Worm (Caenorhabditis elegans) whole organism, midembryonic: ENCODE data around the gene gcy-18.

Source experiments
- T22C8.4 ChIP-seq: fragments of 200-800 bp; sonication (Bioruptor generic); IDR thresholded peaks from 2 replicates; pipeline ENCODE4 v1.3.6; 2022; ENCODE audit warnings: missing genetic modification characterization, missing compliant biosample characterization
- cog-1 ChIP-seq: sonication (generic microtip); optimal IDR thresholded peaks from 2 replicates; lab custom pipeline; 2016; ENCODE audit warnings: missing genetic modification characterization, missing compliant biosample characterization
- flt-1 ChIP-seq: fragments of 200-800 bp; sonication (Bioruptor generic); IDR thresholded peaks from 2 replicates; pipeline ENCODE4 v1.3.6; 2022; ENCODE audit warnings: missing genetic modification characterization, missing compliant biosample characterization
- klf-2 ChIP-seq: fragments of 200-800 bp; sonication (Bioruptor generic); conservative IDR thresholded peaks from 2 replicates; pipeline ENCODE4 v1.3.6; 2022; ENCODE audit warnings: missing genetic modification reagents, missing genetic modification characterization, missing compliant biosample characterization
- med-1 ChIP-seq: sonication (generic microtip); optimal IDR thresholded peaks from 2 replicates; lab custom pipeline; 2017; ENCODE audit warnings: missing genetic modification characterization, mild to moderate bottlenecking, missing compliant biosample characterization, antibody characterized with exemption, missing genetic modification reagents; ENCODE audit not compliant: insufficient read depth
- ref-1 ChIP-seq: fragments of 200-800 bp; sonication (Bioruptor generic); conservative IDR thresholded peaks from 2 replicates; pipeline ENCODE4 v1.3.6; 2022; ENCODE audit warnings: missing genetic modification reagents, missing genetic modification characterization, missing compliant biosample characterization
- tab-1 ChIP-seq: fragments of 200-800 bp; sonication (Bioruptor generic); IDR thresholded peaks from 2 replicates; pipeline ENCODE4 v1.3.6; 2022; ENCODE audit warnings: missing genetic modification characterization, missing compliant biosample characterization
- ztf-23 ChIP-seq: fragments of 200-800 bp; sonication (Bioruptor generic); IDR thresholded peaks from 2 replicates; pipeline ENCODE4 v1.3.6; 2022; ENCODE audit warnings: missing genetic modification reagents, missing genetic modification characterization, missing compliant biosample characterization
- ztf-29 ChIP-seq: fragments of 200-800 bp; sonication (Bioruptor generic); IDR thresholded peaks from 2 replicates; pipeline ENCODE4 v1.3.6; 2022; ENCODE audit warnings: missing genetic modification reagents, missing genetic modification characterization, missing compliant biosample characterization

gcy-18 gene

DNA sequence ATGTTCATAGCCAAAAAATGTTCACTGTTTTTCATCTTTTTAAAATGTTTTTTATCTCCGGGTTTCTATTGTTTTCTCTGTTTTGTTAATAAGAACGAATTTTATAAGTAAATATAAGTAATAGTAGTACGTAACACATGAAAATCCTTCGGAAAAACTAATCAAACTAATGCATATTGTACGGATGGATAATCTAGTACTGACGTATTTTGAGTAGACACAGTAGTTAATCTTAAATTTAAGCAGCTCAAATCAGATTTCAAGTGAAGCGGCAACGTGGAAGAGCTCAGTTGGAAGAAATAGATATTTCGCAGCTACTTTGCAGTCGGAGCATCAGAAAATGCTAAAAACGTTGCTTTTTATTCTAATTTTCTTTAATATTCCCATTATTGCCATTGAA, at the start of gene gcy-18:
gcy-18 (plus strand) TSS at position 301 of the 400 bp plus-strand sequence.
- TF ChIP-seq tab-1 (GFP tag; lab: Robert Waterston, UW) (no peak), T22C8.4 (GFP tag; lab: Robert Waterston, UW) (no peak), ztf-23 (GFP tag; lab: Robert Waterston, UW) (no peak), ztf-29 (no peak)

DNA sequence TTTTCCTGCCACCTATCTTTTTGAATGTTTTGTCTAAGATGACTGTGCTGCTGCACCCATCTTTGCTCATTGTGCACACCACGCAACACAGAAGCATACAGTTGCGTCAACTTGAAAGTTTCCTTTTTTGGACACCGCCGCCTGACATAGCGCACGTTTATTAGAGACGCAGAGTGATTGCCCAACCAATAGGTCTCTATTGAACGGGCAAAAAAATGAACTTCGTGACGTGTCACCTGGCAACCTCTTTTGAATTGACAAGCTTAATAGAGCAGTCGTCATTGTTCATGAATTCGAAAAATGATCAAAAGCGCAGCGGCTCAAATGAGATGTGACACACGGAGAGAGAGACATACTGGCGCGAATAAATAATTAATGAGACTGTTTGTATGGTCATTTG, 48.3 kb upstream of the gcy-18 start:
- no peak for TF ChIP-seq klf-2 (GFP tag; lab: Robert Waterston, UW)
- TF ChIP-seq ztf-23 (GFP tag; lab: Robert Waterston, UW) = no peak
- TF ChIP-seq med-1 (GFP tag; lab: Kevin White, UChicago) = no peak
- no peak for TF ChIP-seq flt-1 (GFP tag; lab: Robert Waterston, UW)
- no peak for TF ChIP-seq cog-1 (tag; lab: Kevin White, UChicago)
- no peak for TF ChIP-seq ref-1
- TF ChIP-seq T22C8.4 (GFP tag; lab: Robert Waterston, UW) = no peak
- no peak for TF ChIP-seq tab-1 (GFP tag; lab: Robert Waterston, UW)
- TF ChIP-seq ztf-29 = no peak

DNA sequence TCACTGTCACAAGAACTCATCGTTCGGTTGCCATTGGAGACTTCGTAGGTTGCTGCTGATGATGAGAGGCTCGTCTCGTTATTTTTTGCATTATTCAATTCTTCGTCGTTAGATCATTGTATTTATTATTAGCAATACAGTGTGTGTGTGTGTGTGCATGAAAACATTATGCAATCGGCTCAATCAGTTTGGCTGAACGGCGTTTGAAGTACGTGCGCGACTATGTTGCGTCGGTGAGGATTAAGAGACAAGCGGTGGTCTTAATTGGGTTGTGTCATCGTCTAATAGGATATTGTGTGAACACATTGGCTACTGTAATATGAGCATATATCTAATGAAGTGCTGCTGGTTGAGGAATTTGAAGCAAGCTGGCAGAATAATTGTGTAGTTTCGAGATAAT, 46.1 kb upstream of the gcy-18 start:
- TF ChIP-seq ztf-29 (no peak), ztf-23 (GFP tag; lab: Robert Waterston, UW) (no peak), tab-1 (GFP tag; lab: Robert Waterston, UW) (no peak), cog-1 (tag; lab: Kevin White, UChicago) (no peak), flt-1 (GFP tag; lab: Robert Waterston, UW) (no peak), ref-1 (no peak), klf-2 (GFP tag; lab: Robert Waterston, UW) (no peak), med-1 (GFP tag; lab: Kevin White, UChicago) (no peak), T22C8.4 (GFP tag; lab: Robert Waterston, UW) (no peak)

DNA sequence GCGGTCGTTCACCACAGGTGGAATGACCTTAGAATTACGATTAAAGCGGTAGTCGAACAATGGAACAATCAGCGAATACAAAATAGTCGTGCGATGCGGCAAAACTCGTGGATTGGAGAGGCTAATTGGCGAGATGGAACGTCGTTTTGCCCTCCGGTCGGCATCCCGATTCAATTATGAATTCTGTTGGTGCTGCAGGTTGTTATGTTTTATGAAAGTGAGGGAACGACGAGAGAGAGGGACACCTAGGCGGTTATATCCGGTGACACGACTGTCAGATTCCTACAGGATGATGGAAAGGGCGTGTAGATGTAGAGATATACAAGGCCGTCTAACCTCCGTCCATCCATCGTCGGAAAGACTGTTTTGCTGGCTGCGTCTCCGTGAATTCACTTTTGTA, 43.3 kb upstream of the gcy-18 start:
- no peak for TF ChIP-seq ztf-29
- TF ChIP-seq T22C8.4 (GFP tag; lab: Robert Waterston, UW) = no peak
- TF ChIP-seq ztf-23 (GFP tag; lab: Robert Waterston, UW) = no peak
- no peak for TF ChIP-seq ref-1
- no peak for TF ChIP-seq flt-1 (GFP tag; lab: Robert Waterston, UW)
- TF ChIP-seq med-1 (GFP tag; lab: Kevin White, UChicago) = no peak
- TF ChIP-seq klf-2 (GFP tag; lab: Robert Waterston, UW) = no peak
- no peak for TF ChIP-seq tab-1 (GFP tag; lab: Robert Waterston, UW)
- no peak for TF ChIP-seq cog-1 (tag; lab: Kevin White, UChicago)

DNA sequence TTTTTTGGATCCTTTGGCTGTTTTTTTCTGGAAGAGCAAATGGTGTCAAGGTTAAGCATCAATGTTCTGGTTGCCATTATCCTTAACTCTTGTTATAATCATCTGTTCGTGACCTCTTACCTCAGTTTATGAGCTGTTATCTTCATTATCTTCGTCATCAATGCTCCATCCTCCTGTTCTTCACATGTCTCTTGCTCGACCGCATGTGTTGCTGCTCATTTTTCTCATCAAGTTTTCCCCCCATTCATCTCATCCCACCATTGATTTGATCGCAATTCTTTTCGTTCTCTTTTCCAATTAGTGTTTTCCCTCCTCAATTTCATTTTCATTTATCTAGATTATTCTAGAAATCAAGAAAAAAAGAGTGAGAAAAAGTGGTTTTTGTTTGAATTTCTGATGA, 42.4 kb upstream of the gcy-18 start:
- TF ChIP-seq ztf-23 (GFP tag; lab: Robert Waterston, UW) = no peak
- TF ChIP-seq tab-1 (GFP tag; lab: Robert Waterston, UW) = no peak
- TF ChIP-seq cog-1 (tag; lab: Kevin White, UChicago) = no peak
- no peak for TF ChIP-seq klf-2 (GFP tag; lab: Robert Waterston, UW)
- TF ChIP-seq ztf-29 = no peak
- TF ChIP-seq T22C8.4 (GFP tag; lab: Robert Waterston, UW) = no peak

DNA sequence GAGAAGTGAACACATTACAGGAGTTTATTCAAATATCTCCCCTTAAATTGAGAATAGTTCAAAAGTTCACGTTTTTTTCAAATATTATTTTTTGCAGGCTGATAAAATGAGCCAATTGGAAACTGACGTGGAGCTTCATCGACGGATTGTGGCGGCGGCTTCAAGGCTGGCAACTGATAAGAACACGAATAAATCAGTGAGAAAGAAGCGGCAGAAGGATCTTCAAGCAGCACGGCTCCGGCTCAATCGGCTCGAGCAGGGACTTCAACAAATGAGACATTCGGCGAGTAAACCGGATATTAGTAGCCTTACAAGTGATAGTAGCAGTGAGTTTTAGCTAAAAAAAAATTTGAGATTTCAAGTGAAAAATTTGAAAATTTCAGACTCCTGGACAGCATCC, 34.6 kb upstream of the gcy-18 start, which contains the start of gene M02B1.4:
M02B1.4 (minus strand) TSS at position 9 of the 400 bp plus-strand sequence.
- TF ChIP-seq cog-1 (tag; lab: Kevin White, UChicago) = no peak
- TF ChIP-seq ref-1 = no peak
- no peak for TF ChIP-seq ztf-29
- TF ChIP-seq ztf-23 (GFP tag; lab: Robert Waterston, UW) = no peak
- TF ChIP-seq klf-2 (GFP tag; lab: Robert Waterston, UW) = no peak

DNA sequence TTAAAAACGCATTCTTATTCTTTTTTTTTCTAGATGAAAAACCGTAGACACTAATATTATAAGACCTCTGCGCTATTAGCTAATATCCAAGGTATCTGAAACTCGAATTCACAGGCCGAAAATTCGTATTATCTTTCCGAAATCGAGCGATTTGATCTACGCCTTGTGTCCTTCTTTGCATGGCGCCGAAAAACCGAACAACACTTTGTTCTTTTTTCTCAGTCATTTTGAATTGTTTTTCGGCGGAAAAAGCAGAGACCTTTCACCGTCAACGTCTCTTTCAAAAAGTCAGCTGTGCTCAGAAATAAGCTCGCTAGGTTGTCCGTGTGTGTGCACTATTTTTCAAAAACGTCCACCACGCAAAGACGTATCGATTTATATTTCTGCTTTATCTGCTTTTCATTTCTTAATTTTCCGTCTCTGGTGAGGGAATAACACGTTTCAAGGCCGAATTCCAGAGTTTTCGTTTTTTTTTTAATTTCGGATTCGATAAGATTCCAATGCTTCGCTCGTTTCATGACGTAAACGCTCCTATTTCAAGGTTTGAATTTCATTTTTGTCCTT, 29.0 kb upstream of the gcy-18 start:
- no peak for TF ChIP-seq klf-2 (GFP tag; lab: Robert Waterston, UW)
- TF ChIP-seq ztf-23 (GFP tag; lab: Robert Waterston, UW) = no peak
- TF ChIP-seq cog-1 (tag; lab: Kevin White, UChicago) = no peak
- TF ChIP-seq ref-1 = no peak

DNA sequence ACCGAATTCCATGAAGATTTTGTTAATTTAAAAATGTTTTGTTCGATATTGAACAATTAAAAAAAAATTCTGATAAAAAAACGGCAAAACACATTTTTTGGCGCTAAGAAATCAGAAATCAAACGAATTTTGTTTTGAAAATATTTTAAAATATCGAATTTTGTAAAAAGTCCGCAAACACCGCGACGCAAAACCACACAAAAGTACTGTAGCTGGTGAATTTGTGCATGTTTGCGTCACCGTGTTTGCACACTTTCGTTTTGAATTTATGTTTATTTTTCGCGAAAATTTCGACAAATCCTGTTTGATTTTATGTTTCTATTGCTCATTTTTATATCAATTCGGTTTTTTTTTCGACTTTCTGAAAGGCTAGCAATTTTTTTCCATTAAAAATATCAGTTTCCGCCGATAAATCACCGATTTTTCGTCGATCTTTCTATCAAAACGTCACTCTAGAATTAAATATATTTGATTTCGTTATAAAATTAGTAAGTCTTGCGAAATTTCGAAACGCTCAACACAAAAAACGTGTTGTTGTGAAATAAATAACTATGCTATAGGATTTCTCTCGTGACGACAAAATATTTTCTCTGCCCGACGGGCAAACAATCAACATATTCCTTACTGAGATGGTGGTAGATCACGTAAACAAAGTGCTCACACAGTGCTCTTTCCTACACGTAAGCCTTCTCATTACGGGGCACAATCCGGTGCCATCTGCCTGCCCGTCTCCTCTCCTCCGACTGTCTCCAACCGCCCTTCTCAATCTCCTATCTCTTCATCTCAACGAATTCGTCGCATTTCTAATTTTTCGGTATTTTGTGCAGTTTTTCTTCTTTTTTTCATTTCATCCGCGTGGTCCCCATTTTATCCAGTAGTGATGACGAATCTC, 28.0 kb upstream of the gcy-18 start:
- TF ChIP-seq T22C8.4 (GFP tag; lab: Robert Waterston, UW) (no peak), ztf-23 (GFP tag; lab: Robert Waterston, UW) (no peak), cog-1 (tag; lab: Kevin White, UChicago) (no peak), med-1 (GFP tag; lab: Kevin White, UChicago) (no peak), ref-1 (no peak), ztf-29 (no peak), flt-1 (GFP tag; lab: Robert Waterston, UW) (no peak)

DNA sequence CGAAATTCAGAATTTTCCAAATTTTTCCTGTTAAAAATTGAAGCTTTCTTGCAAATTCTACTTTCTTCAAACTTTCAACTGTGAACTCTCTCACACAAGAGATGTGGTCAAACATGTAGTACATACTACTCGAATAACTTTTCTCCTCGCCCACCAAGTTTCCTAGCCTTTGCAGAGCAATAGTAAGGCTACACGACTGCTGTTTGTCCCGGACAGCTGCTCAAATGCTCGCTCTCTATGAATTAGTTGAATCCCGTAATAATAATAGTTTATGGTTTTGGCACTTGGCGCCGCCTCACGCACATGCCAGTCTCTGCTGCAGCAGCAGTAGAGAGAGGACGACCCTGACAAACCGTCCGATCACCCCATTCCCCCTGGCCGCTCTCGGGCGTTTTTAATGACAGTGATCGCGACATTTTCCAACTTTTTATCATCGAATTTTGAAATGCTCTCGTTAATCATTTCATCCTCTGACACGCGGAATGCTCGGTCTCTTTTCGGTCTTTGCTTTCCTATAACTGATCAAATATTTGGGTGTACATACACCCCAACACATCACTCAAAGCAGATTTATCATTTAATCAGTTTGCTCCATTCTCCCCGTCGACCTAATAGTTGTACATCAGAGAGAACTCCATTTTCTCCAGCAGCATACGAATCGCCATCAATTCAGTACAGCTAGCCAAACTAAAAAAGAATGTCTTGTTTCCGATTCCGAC, 26.0 kb upstream of the gcy-18 start:
- no peak for TF ChIP-seq T22C8.4 (GFP tag; lab: Robert Waterston, UW)
- no peak for TF ChIP-seq tab-1 (GFP tag; lab: Robert Waterston, UW)
- TF ChIP-seq ztf-23 (GFP tag; lab: Robert Waterston, UW) = no peak
- no peak for TF ChIP-seq flt-1 (GFP tag; lab: Robert Waterston, UW)
- TF ChIP-seq med-1 (GFP tag; lab: Kevin White, UChicago) = no peak
- TF ChIP-seq cog-1 (tag; lab: Kevin White, UChicago) = no peak
